Fruit fly (Drosophila melanogaster): ENCODE results near the gene CG34428.

CG34428 gene

dm6 chr3L:13022854-13023560 lies 38.6 kb upstream of the CG34428 start, which contains the start of gene RpS12 (continued):
- peak; percentile 63 for TF ChIP-seq CG30431 (GFP tag; optimal IDR thresholded peaks at IDR 0.05)
- peak; percentile 66 for TF ChIP-seq crc (GFP tag; optimal IDR thresholded peaks at IDR 0.05)
- TF ChIP-seq CG15601 (tag; optimal IDR thresholded peaks at IDR 0.05), result peak; percentile 56

DNA sequence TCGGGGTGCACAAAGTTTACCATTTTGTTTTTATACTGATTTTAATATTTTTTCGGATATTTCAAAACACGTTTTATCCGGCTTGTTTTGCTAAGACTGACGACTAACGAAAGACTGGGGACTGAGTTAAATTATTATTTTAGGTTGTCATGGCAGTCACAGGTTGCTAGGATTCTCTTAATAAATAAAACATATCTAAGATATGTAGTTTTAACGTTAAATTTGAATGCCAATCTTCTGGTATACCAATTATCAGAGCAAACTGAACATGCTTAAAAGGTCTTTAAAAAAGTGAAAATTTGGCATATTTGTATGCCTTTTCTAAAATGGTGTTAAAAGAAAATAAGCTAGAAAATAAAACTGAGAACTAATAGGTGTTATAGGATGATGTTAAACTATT lies 35.2 kb upstream of the CG34428 start, which contains the start of gene Zmynd10:
Gene Zmynd10, minus strand, starts transcription at position 101 of the 400 bp plus-strand sequence.
- no peak for TF ChIP-seq Sry-δ (GFP tag; optimal IDR thresholded peaks at IDR 0.05)
- no peak for TF ChIP-seq CG8281 (tag; optimal IDR thresholded peaks at IDR 0.05)
- TF ChIP-seq Fer2 (tag; optimal IDR thresholded peaks at IDR 0.05), result no peak
- TF ChIP-seq Opbp (GFP tag; IDR thresholded peaks at IDR 0.05; ENCODE audit: partially characterized antibody), result no peak
- TF ChIP-seq so (GFP tag; IDR thresholded peaks at IDR 0.05), result no peak

DNA sequence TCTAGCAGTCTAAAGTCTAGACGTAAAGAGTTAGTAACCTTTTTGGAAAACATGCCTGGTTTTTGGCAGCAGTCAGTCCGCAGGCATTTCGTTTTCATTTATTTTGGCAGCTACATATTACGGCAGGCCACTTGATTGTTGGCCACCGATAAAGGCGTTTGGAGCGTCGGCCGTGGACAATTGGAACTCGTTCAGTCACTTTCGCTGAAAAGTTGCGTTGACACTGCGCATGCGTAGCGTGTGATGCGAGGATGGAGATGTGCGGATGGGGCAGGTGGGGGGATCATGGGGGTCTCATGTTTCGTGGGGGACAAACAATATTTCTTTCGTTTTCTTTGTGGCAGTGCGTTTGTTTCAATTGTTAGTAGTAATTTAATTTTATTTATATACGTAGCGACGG lies 34.7 kb upstream of the CG34428 start:
- TF ChIP-seq CG2116 (GFP tag; optimal IDR thresholded peaks at IDR 0.05), result no peak
- TF ChIP-seq Hr39 (optimal IDR thresholded peaks at IDR 0.05), result no peak
- TF ChIP-seq gem (tag; optimal IDR thresholded peaks at IDR 0.05), result no peak
- peak; percentile 44 for TF ChIP-seq crol (GFP tag; IDR thresholded peaks at IDR 0.05)
- no peak for TF ChIP-seq ato (GFP tag; IDR thresholded peaks at IDR 0.05; ENCODE audit: partially characterized antibody)
- TF ChIP-seq bowl (GFP tag; IDR thresholded peaks at IDR 0.05), result no peak
- TF ChIP-seq Blimp-1 (GFP tag; optimal IDR thresholded peaks at IDR 0.05), result peak; percentile 85
- peak; percentile 17; the same call in 1 of the 3 replicates for TF ChIP-seq Optix (GFP tag; IDR thresholded peaks at IDR 0.05)
- TF ChIP-seq vvl (GFP tag; IDR thresholded peaks at IDR 0.05), result 0 out of 2 replicates have a peak, but pooled peaks have one; percentile 36
- TF ChIP-seq CG9609 (GFP tag; optimal IDR thresholded peaks at IDR 0.05), result no peak
- no peak for TF ChIP-seq Spps (tag; optimal IDR thresholded peaks at IDR 0.05)
- TF ChIP-seq Vsx1 (GFP tag; optimal IDR thresholded peaks at IDR 0.05), result no peak
- peak; percentile 28 for TF ChIP-seq kni (GFP tag; optimal IDR thresholded peaks at IDR 0.05)
- no peak for TF ChIP-seq luna (GFP tag; optimal IDR thresholded peaks at IDR 0.05)
- no peak for TF ChIP-seq TFAM (GFP tag; optimal IDR thresholded peaks at IDR 0.05)
- TF ChIP-seq CG31365 (tag; optimal IDR thresholded peaks at IDR 0.05), result no peak
- TF ChIP-seq Sry-δ (GFP tag; optimal IDR thresholded peaks at IDR 0.05), result no peak
- TF ChIP-seq gcm (GFP tag; optimal IDR thresholded peaks at IDR 0.05), result no peak
- TF ChIP-seq ham (GFP tag; IDR thresholded peaks at IDR 0.05), result no peak
- no peak for TF ChIP-seq CG9876 (GFP tag; optimal IDR thresholded peaks at IDR 0.05)
- no peak for TF ChIP-seq nmo (GFP tag; optimal IDR thresholded peaks at IDR 0.05)
- TF ChIP-seq bbx (GFP tag; IDR thresholded peaks at IDR 0.05; ENCODE audit: partially characterized antibody), result no peak
- TF ChIP-seq sd (tag; optimal IDR thresholded peaks at IDR 0.05), result no peak

DNA sequence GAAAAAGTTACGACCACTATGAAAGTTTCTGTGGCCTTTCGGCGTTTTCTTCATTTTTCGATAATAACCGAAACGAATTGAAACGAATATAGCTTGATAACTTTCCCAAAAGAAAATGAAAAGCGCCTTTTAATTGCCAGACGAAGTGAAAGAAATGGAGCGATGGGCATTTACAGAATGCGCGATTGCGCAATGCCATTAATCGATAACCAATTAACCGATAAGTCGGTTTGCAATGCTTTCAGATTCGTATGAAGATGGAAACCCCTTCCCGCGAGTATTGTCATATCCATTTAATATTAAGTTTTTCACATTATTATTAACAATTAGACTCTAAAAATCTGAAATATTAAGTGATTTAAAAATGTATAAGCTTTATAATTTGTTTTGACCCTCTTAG lies 34.2 kb upstream of the CG34428 start:
- TF ChIP-seq Gug (GFP tag; IDR thresholded peaks at IDR 0.05) (no peak), Dll (GFP tag; IDR thresholded peaks at IDR 0.05; ENCODE audit: partially characterized antibody) (0 out of 4 replicates have a peak, but pooled peaks have one; percentile 36), Sry-δ (GFP tag; optimal IDR thresholded peaks at IDR 0.05) (peak; percentile 43), stwl (tag; optimal IDR thresholded peaks at IDR 0.05) (peak; percentile 67), HLH4C (GFP tag; IDR thresholded peaks at IDR 0.05; ENCODE audit: partially characterized antibody) (0 out of 3 replicates have a peak, but pooled peaks have one; percentile 10), Bgb (GFP tag; IDR thresholded peaks at IDR 0.05; ENCODE audit: partially characterized antibody) (0 out of 2 replicates have a peak, but pooled peaks have one; percentile 16), BEAF-32 (GFP tag; optimal IDR thresholded peaks at IDR 0.05) (peak; percentile 28), Kr (GFP tag; optimal IDR thresholded peaks at IDR 0.05) (no peak), zfh2 (GFP tag; optimal IDR thresholded peaks at IDR 0.05) (no peak), CG2116 (GFP tag; optimal IDR thresholded peaks at IDR 0.05) (peak; percentile 68), CG10366 (GFP tag; IDR thresholded peaks at IDR 0.05) (no peak), HLH54F (GFP tag; optimal IDR thresholded peaks at IDR 0.05) (no peak), tll (GFP tag; optimal IDR thresholded peaks at IDR 0.05) (no peak), CG9727 (GFP tag; optimal IDR thresholded peaks at IDR 0.05) (no peak), CG13287 (GFP tag; IDR thresholded peaks at IDR 0.05; ENCODE audit: partially characterized antibody) (0 out of 2 replicates have a peak, but pooled peaks have one; percentile 14), shn (GFP tag; optimal IDR thresholded peaks at IDR 0.05) (no peak), Pdp1 (GFP tag; optimal IDR thresholded peaks at IDR 0.05) (peak in 1 of 2 experiments; percentile 69)

All from whole organism, embryonic.